Worm (Caenorhabditis elegans) whole organism, late embryonic: ENCODE data around the gene C05G5.5.

Source experiments
- C38D4.7 ChIP-seq: fragments of 200-800 bp; sonication (Bioruptor generic); optimal IDR thresholded peaks from 2 replicates; lab custom pipeline; 2018; ENCODE audit warnings: mild to moderate bottlenecking, missing genetic modification characterization, moderate library complexity, missing compliant biosample characterization
- F13H6.1 ChIP-seq: sonication (generic microtip); optimal IDR thresholded peaks from 2 replicates; lab custom pipeline; 2016; ENCODE audit warnings: missing genetic modification characterization, missing compliant biosample characterization
- K02D7.2 ChIP-seq: sonication (generic microtip); optimal IDR thresholded peaks from 2 replicates; lab custom pipeline; 2017; ENCODE audit warnings: mild to moderate bottlenecking, missing genetic modification characterization, missing compliant biosample characterization
- ceh-22 ChIP-seq: sonication (generic microtip); optimal IDR thresholded peaks from 2 replicates; lab custom pipeline; 2017; ENCODE audit warnings: missing biosample characterization, missing genetic modification characterization
- ceh-30 ChIP-seq: fragments of 150-350 bp; optimal IDR thresholded peaks from 2 replicates; lab custom pipeline; 2014; ENCODE audit warnings: missing biosample characterization, missing genetic modification characterization
- ceh-48 ChIP-seq: sonication (generic microtip); optimal IDR thresholded peaks from 2 replicates; lab custom pipeline; 2016; ENCODE audit warnings: missing genetic modification characterization, inconsistent platforms, missing compliant biosample characterization
- dmd-4 ChIP-seq: sonication (generic microtip); optimal IDR thresholded peaks from 2 replicates; lab custom pipeline; 2016; ENCODE audit warnings: borderline replicate concordance, missing genetic modification characterization, missing compliant biosample characterization
- hlh-15 ChIP-seq: sonication (generic microtip); optimal IDR thresholded peaks from 2 replicates; lab custom pipeline; 2016; ENCODE audit warnings: missing genetic modification characterization, missing compliant biosample characterization
- lim-6 ChIP-seq: sonication (generic microtip); optimal IDR thresholded peaks from 2 replicates; lab custom pipeline; 2016; ENCODE audit warnings: missing genetic modification characterization, missing compliant biosample characterization
- nhr-11 ChIP-seq: fragments of 150-350 bp; optimal IDR thresholded peaks from 2 replicates; lab custom pipeline; 2014; ENCODE audit warnings: missing biosample characterization, missing genetic modification characterization
- npax-4 ChIP-seq: sonication (generic microtip); optimal IDR thresholded peaks from 2 replicates; lab custom pipeline; 2016; ENCODE audit warnings: missing genetic modification characterization, missing compliant biosample characterization
- pha-4 ChIP-seq: fragments of 150-350 bp; optimal IDR thresholded peaks from 2 replicates; lab custom pipeline; 2018; ENCODE audit warnings: missing biosample characterization, missing genetic modification reagents, missing genetic modification characterization
- sox-4 ChIP-seq: sonication (generic microtip); optimal IDR thresholded peaks from 2 replicates; lab custom pipeline; 2017; ENCODE audit warnings: mild to moderate bottlenecking, missing genetic modification characterization, inconsistent platforms, missing compliant biosample characterization
- unc-86 ChIP-seq: sonication (generic microtip); optimal IDR thresholded peaks from 2 replicates; lab custom pipeline; 2016; ENCODE audit warnings: missing genetic modification characterization, missing compliant biosample characterization

ce11 chrX:14778112-14778511 is 17.2 kb upstream of the C05G5.5 start:
- TF ChIP-seq C38D4.7 (GFP tag; lab: Kevin White, UChicago) (no peak), F13H6.1 (tag; lab: Kevin White, UChicago) (no peak), hlh-15 (no peak), ceh-22 (tag; lab: Kevin White, UChicago) (no peak), dmd-4 (tag; lab: Kevin White, UChicago) (no peak), unc-86 (tag; lab: Kevin White, UChicago) (no peak), npax-4 (no peak), sox-4 (tag; lab: Kevin White, UChicago) (no peak), ceh-30 (tag; lab: Kevin White, UChicago) (no peak), nhr-11 (tag; lab: Kevin White, UChicago) (no peak), lim-6 (tag; lab: Kevin White, UChicago) (no peak), pha-4 (no peak), K02D7.2 (no peak), ceh-48 (no peak)
